Fruit fly (Drosophila melanogaster): ENCODE results near the gene CG33203.

DNA sequence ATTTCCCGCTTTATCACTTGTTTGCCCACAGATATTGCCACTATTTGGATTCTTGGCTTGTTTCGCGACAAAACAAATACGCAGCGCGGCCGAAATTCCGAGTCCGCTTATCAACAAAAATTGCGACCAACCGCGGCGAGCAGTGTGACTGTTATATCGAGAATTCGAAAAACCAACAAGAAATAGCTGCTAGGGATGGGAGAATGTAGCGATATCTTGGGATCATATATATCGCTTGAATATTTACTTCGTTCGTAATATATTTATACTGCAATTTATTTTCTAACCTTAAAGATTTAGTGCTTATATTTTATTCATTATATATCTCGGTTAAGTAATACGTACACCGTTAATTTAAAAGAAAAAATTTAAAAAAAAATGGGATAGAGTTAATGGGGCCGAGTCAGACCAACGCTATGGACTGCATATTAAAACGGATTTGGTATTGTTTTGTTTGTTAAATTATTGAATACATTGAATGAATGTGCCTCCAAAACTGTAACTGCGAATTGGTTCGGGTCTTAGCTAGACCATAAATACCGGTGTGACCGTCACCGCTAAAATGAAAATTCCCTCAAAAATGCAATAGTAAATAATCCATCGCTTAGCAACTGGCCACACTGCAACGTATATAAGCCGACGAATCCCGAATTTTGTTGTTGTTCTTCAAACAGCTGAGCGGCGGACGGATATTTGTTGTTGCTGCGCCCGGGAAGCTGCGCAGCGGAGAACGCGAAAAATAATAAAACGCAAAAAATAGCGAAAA, 42.7 kb downstream of the CG33203 start, which contains the start of the genes Apc and spg:
- TF ChIP-seq Hr39 (GFP tag; optimal IDR thresholded peaks at IDR 0.05), result no peak
- TF ChIP-seq Hr38 (GFP tag; optimal IDR thresholded peaks at IDR 0.05), result no peak
- no peak for TF ChIP-seq CG6808 (GFP tag; optimal IDR thresholded peaks at IDR 0.05)
- TF ChIP-seq CG8319 (GFP tag; optimal IDR thresholded peaks at IDR 0.05), result no peak
- peak; percentile 66 for TF ChIP-seq CG6854 (GFP tag; optimal IDR thresholded peaks at IDR 0.05)
- no peak for TF ChIP-seq Gug (GFP tag; IDR thresholded peaks at IDR 0.05)

Measured in whole organism, prepupa.